Worm (Caenorhabditis elegans): ENCODE data around the gene H05C05.2.

- TF ChIP-seq sea-2 (GFP tag; IDR thresholded peaks at IDR 0.05) (no peak), unc-62 (GFP tag; optimal IDR thresholded peaks at IDR 0.05) (no peak), F52B5.7 (tag; optimal IDR thresholded peaks at IDR 0.05) (no peak), B0261.1 (tag; optimal IDR thresholded peaks at IDR 0.05) (no peak), pha-4 (tag; optimal IDR thresholded peaks at IDR 0.05) (no peak), nfya-1 (tag; optimal IDR thresholded peaks at IDR 0.05; ENCODE audit: borderline replicate concordance, insufficient read depth) (no peak), F10E7.11 (tag; optimal IDR thresholded peaks at IDR 0.05) (no peak), dpl-1 (GFP tag; optimal IDR thresholded peaks at IDR 0.05) (peak; percentile 20)
These were observed 1.0 kb upstream of the H05C05.2 start for ce11 chrIII:2966462-2966861.

Data from whole organism, young adult.